Fruit fly (Drosophila melanogaster): ENCODE data around the gene Spindly.

DNA sequence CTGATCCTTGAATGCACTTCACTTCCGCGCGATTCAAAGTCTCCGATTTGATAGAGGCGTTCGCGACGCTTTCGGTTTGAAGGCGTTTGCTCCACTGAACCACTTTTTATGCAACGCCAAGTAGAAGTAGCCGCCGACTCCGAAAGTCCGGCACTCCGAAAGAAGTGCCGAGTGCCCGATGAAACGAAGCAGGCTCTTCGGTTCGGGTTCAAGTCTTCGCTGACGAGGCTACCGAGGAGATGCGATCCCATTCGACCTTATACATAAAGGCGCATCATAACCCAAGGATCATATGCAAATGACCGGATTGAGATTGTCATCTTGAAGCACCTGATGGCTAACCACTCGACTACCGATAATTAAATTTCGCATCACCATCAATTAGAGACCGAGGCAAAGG is 39.1 kb downstream of the Spindly start, which contains the start of gene CG15414:
- TF ChIP-seq bab2 (GFP tag; optimal IDR thresholded peaks at IDR 0.05) (no peak), kay (GFP tag; optimal IDR thresholded peaks at IDR 0.05) (no peak), sens (GFP tag) (no peak), fu2 (GFP tag; optimal IDR thresholded peaks at IDR 0.05) (no peak), CG3163 (GFP tag; optimal IDR thresholded peaks at IDR 0.05) (no peak), CG12219 (GFP tag; optimal IDR thresholded peaks at IDR 0.05) (no peak), grn (GFP tag; optimal IDR thresholded peaks at IDR 0.05) (no peak), hth (optimal IDR thresholded peaks at IDR 0.05) (no peak), tap (tag; optimal IDR thresholded peaks at IDR 0.05) (no peak), CG17359 (tag; optimal IDR thresholded peaks at IDR 0.05) (no peak), CG2875 (GFP tag; optimal IDR thresholded peaks at IDR 0.05) (no peak), fd96Cb (tag; optimal IDR thresholded peaks at IDR 0.05) (no peak)

Data from whole organism, embryonic.